Worm (Caenorhabditis elegans) whole organism, L4/young adult: Measurements from ENCODE around the gene hpo-34.

Experiments
- W03F9.2 ChIP-seq: fragments of 150-350 bp; optimal IDR thresholded peaks from 2 replicates; lab custom pipeline; 2014; ENCODE audit warnings: missing biosample characterization, missing genetic modification characterization
- dao-5 ChIP-seq: sonication (generic microtip); optimal IDR thresholded peaks from 2 replicates; lab custom pipeline; 2016; ENCODE audit warnings: missing genotype, missing genetic modification characterization, moderate library complexity, missing compliant biosample characterization
- him-1 ChIP-seq: sonication (generic microtip); optimal IDR thresholded peaks from 2 replicates; lab custom pipeline; 2016; ENCODE audit warnings: missing genotype, missing genetic modification reagents, missing genetic modification characterization, missing compliant biosample characterization

ce11 chrX:11558156-11558555 lies 39.3 kb upstream of the hpo-34 start:
- TF ChIP-seq W03F9.2 (tag; lab: Kevin White, UChicago) (no peak), him-1 (tag; lab: Kevin White, UChicago) (peak; percentile 17), dao-5 (no peak)
